Fruit fly (Drosophila melanogaster) whole organism, prepupa: ENCODE measurements around the gene Dph5.

Experiments
- Blimp-1 ChIP-seq: fragments of 200-800 bp; sonication (Bioruptor generic); optimal IDR thresholded peaks from 3 replicates; lab custom pipeline; 2017; ENCODE audit warnings: missing biosample characterization, missing genetic modification characterization, mild to moderate bottlenecking, moderate library complexity, missing genetic modification reagents
- CG11294 ChIP-seq: fragments of 200-800 bp; sonication (Bioruptor generic); IDR thresholded peaks from 2 replicates; pipeline ENCODE4 v1.3.6; 2022; ENCODE audit warnings: missing biosample characterization, missing genetic modification characterization
- CG11762 ChIP-seq: fragments of 200-800 bp; sonication (Bioruptor generic); optimal IDR thresholded peaks from 3 replicates; lab custom pipeline; 2016; ENCODE audit warnings: missing biosample characterization, missing genetic modification characterization; ENCODE audit not compliant: insufficient read depth
- CG15336 ChIP-seq: fragments of 200-800 bp; sonication (Bioruptor generic); IDR thresholded peaks from 2 replicates; pipeline ENCODE4 v1.3.6; 2022; ENCODE audit warnings: missing biosample characterization, missing genetic modification characterization
- CG1621 ChIP-seq: fragments of 200-800 bp; sonication (Bioruptor generic); optimal IDR thresholded peaks from 3 replicates; lab custom pipeline; 2018; ENCODE audit warnings: missing biosample characterization, mild to moderate bottlenecking, missing genetic modification characterization
- CG16779 ChIP-seq: fragments of 200-800 bp; sonication (Bioruptor generic); optimal IDR thresholded peaks from 3 replicates; lab custom pipeline; 2017; ENCODE audit warnings: missing biosample characterization, mild to moderate bottlenecking, missing genetic modification characterization
- CG3032 ChIP-seq: fragments of 200-800 bp; optimal IDR thresholded peaks from 2 replicates; lab custom pipeline; 2019; ENCODE audit warnings: missing biosample characterization, mild to moderate bottlenecking, missing genetic modification characterization, moderate library complexity
- CG31627 ChIP-seq: fragments of 200-800 bp; sonication (Bioruptor generic); optimal IDR thresholded peaks from 3 replicates; lab custom pipeline; 2016; ENCODE audit warnings: missing biosample characterization, missing genetic modification characterization
- CG3919 ChIP-seq: fragments of 200-800 bp; sonication (Bioruptor generic); optimal IDR thresholded peaks from 3 replicates; lab custom pipeline; 2016; ENCODE audit warnings: missing biosample characterization, missing genetic modification characterization
- CG6163 ChIP-seq: fragments of 200-800 bp; sonication (Bioruptor generic); IDR thresholded peaks from 3 replicates; pipeline ENCODE4 v1.3.6; 2022; ENCODE audit warnings: missing biosample characterization, missing genetic modification characterization
- CG6276 ChIP-seq: fragments of 200-800 bp; sonication (Bioruptor generic); optimal IDR thresholded peaks from 2 replicates; lab custom pipeline; 2017; ENCODE audit warnings: missing biosample characterization, mild to moderate bottlenecking, missing genetic modification characterization
- CG6792 ChIP-seq: fragments of 200-800 bp; sonication (Bioruptor generic); optimal IDR thresholded peaks from 3 replicates; lab custom pipeline; 2016; ENCODE audit warnings: missing biosample characterization, missing genetic modification characterization
- CG6808 ChIP-seq: fragments of 200-800 bp; sonication (Bioruptor generic); optimal IDR thresholded peaks from 3 replicates; lab custom pipeline; 2017; ENCODE audit warnings: missing biosample characterization, missing genetic modification characterization, mild to moderate bottlenecking, moderate library complexity, missing genetic modification reagents
- CG6854 ChIP-seq: fragments of 200-800 bp; sonication (Bioruptor generic); optimal IDR thresholded peaks from 2 replicates; lab custom pipeline; 2017; ENCODE audit warnings: missing biosample characterization, mild to moderate bottlenecking, missing genetic modification characterization
- CG7368 ChIP-seq: fragments of 200-800 bp; sonication (Bioruptor generic); optimal IDR thresholded peaks from 3 replicates; lab custom pipeline; 2016; ENCODE audit warnings: missing biosample characterization, missing genetic modification characterization
- CG8119 ChIP-seq: fragments of 200-800 bp; sonication (Bioruptor generic); IDR thresholded peaks from 3 replicates; pipeline ENCODE4 v1.3.6; 2022; ENCODE audit warnings: missing biosample characterization, missing genetic modification characterization
- CG8319 ChIP-seq: fragments of 200-800 bp; sonication (Bioruptor generic); optimal IDR thresholded peaks from 3 replicates; lab custom pipeline; 2016; ENCODE audit warnings: missing biosample characterization, missing genetic modification characterization
- CG9139 ChIP-seq: fragments of 200-800 bp; sonication (Bioruptor generic); optimal IDR thresholded peaks from 3 replicates; lab custom pipeline; 2017; ENCODE audit warnings: missing biosample characterization, mild to moderate bottlenecking, missing genetic modification characterization
- Eip75B ChIP-seq: fragments of 200-800 bp; sonication (Bioruptor generic); optimal IDR thresholded peaks from 3 replicates; lab custom pipeline; 2016; ENCODE audit warnings: missing biosample characterization, missing genetic modification characterization
- Eip93F ChIP-seq: fragments of 200-800 bp; sonication (Bioruptor generic); optimal IDR thresholded peaks from 2 replicates; lab custom pipeline; 2016; ENCODE audit warnings: missing biosample characterization, mild to moderate bottlenecking, missing genetic modification characterization
- Ets21C ChIP-seq: fragments of 200-800 bp; sonication (Bioruptor generic); optimal IDR thresholded peaks from 3 replicates; lab custom pipeline; 2016; ENCODE audit warnings: missing biosample characterization, missing genetic modification characterization
- Gug ChIP-seq: fragments of 200-800 bp; sonication (Bioruptor generic); IDR thresholded peaks from 2 replicates; pipeline ENCODE4 v1.3.6; 2022; ENCODE audit warnings: missing biosample characterization, missing genetic modification characterization
- Hr39 ChIP-seq: fragments of 200-800 bp; sonication (Bioruptor generic); optimal IDR thresholded peaks from 2 replicates; lab custom pipeline; 2016; ENCODE audit warnings: missing biosample characterization, missing genetic modification characterization
- Hr4 ChIP-seq: fragments of 200-800 bp; sonication (Bioruptor generic); optimal IDR thresholded peaks from 3 replicates; lab custom pipeline; 2016; ENCODE audit warnings: missing biosample characterization, missing genetic modification characterization
- Met ChIP-seq: fragments of 200-800 bp; sonication (Bioruptor generic); optimal IDR thresholded peaks from 3 replicates; lab custom pipeline; 2016; ENCODE audit warnings: missing biosample characterization, missing genetic modification characterization
- OdsH ChIP-seq: fragments of 200-800 bp; sonication (Bioruptor generic); optimal IDR thresholded peaks from 3 replicates; lab custom pipeline; 2016; ENCODE audit warnings: missing biosample characterization, missing genetic modification characterization
- Smox ChIP-seq: fragments of 200-800 bp; sonication (Bioruptor generic); optimal IDR thresholded peaks from 3 replicates; lab custom pipeline; 2016; ENCODE audit warnings: missing biosample characterization, missing genetic modification characterization
- Sox14 ChIP-seq: fragments of 200-800 bp; sonication (Bioruptor generic); optimal IDR thresholded peaks from 3 replicates; lab custom pipeline; 2016; ENCODE audit warnings: missing biosample characterization, missing genetic modification characterization
- Sox15 ChIP-seq: fragments of 200-800 bp; sonication (Bioruptor generic); optimal IDR thresholded peaks from 3 replicates; lab custom pipeline; 2016; ENCODE audit warnings: missing biosample characterization, missing genetic modification characterization
- achi ChIP-seq: fragments of 200-800 bp; sonication (Bioruptor generic); optimal IDR thresholded peaks from 3 replicates; lab custom pipeline; 2016; ENCODE audit warnings: missing biosample characterization, missing genetic modification characterization
- acj6 ChIP-seq: fragments of 200-800 bp; sonication (Bioruptor generic); optimal IDR thresholded peaks from 3 replicates; lab custom pipeline; 2016; ENCODE audit warnings: missing biosample characterization, missing genetic modification characterization
- cyc ChIP-seq: fragments of 200-800 bp; sonication (Bioruptor generic); optimal IDR thresholded peaks from 3 replicates; lab custom pipeline; 2016; ENCODE audit warnings: missing biosample characterization, missing genetic modification characterization
- dac ChIP-seq: fragments of 200-800 bp; sonication (Bioruptor generic); optimal IDR thresholded peaks from 2 replicates; lab custom pipeline; 2017; ENCODE audit warnings: missing biosample characterization, mild to moderate bottlenecking, missing genetic modification characterization
- dsx ChIP-seq: fragments of 200-800 bp; optimal IDR thresholded peaks from 3 replicates; lab custom pipeline; 2019; ENCODE audit warnings: missing biosample characterization, mild to moderate bottlenecking, missing genetic modification characterization, moderate library complexity; ENCODE audit not compliant: poor library complexity, severe bottlenecking
- esn ChIP-seq: fragments of 200-800 bp; sonication (Bioruptor generic); optimal IDR thresholded peaks from 2 replicates; lab custom pipeline; 2016; ENCODE audit warnings: missing biosample characterization, mild to moderate bottlenecking, missing genetic modification characterization, moderate library complexity
- lz ChIP-seq: fragments of 200-800 bp; sonication (Bioruptor generic); optimal IDR thresholded peaks from 3 replicates; lab custom pipeline; 2016; ENCODE audit warnings: missing biosample characterization, missing genetic modification characterization
- net ChIP-seq: fragments of 200-800 bp; sonication (Bioruptor generic); optimal IDR thresholded peaks from 3 replicates; lab custom pipeline; 2016; ENCODE audit warnings: missing biosample characterization, missing genetic modification characterization
- pdm3 ChIP-seq: fragments of 200-800 bp; sonication (Bioruptor generic); optimal IDR thresholded peaks from 3 replicates; lab custom pipeline; 2016; ENCODE audit warnings: missing biosample characterization, missing genetic modification characterization
- salr ChIP-seq, 2 experiments: fragments of 200-800 bp; sonication (Bioruptor generic); optimal IDR thresholded peaks; 3 replicates each; lab custom pipeline; 2016 to 2018; ENCODE audit warnings: missing biosample characterization in 2 of 2, missing genetic modification characterization in 2 of 2, mild to moderate bottlenecking in 1 of 2
- spab ChIP-seq: fragments of 200-800 bp; sonication (Bioruptor generic); optimal IDR thresholded peaks from 2 replicates; lab custom pipeline; 2017; ENCODE audit warnings: missing biosample characterization, mild to moderate bottlenecking, missing genetic modification characterization, missing genetic modification reagents

Dph5 gene

dm6 chr3R:22626842-22627392 lies 43.9 kb upstream of the Dph5 start (continued):
- TF ChIP-seq CG6276 (GFP tag; lab: Kevin White, UChicago) (peak; percentile 96), Eip75B (peak; percentile 66), CG16779 (tag; lab: Kevin White, UChicago) (peak; percentile 92), CG3032 (tag; lab: Kevin White, UChicago) (peak; percentile 84), dsx (GFP tag; lab: Kevin White, UChicago) (peak; percentile 90), Sox14 (GFP tag; lab: Kevin White, UChicago) (peak; percentile 69), net (GFP tag; lab: Kevin White, UChicago) (peak; percentile 76), cyc (GFP tag; lab: Kevin White, UChicago) (no peak), salr (GFP tag; optimal IDR thresholded peaks at IDR 0.05; lab: Kevin White, UChicago) (peak; percentile 43 to 77), Met (GFP tag; lab: Kevin White, UChicago) (peak; percentile 45), esn (peak; percentile 32), CG6808 (GFP tag; lab: Kevin White, UChicago) (peak; percentile 93), CG6163 (GFP tag; lab: Robert Waterston, UW) (peak; percentile 96), OdsH (GFP tag; lab: Kevin White, UChicago) (peak; percentile 41), CG15336 (peak; percentile 89), CG9139 (GFP tag; lab: Kevin White, UChicago) (peak; percentile 95), CG11294 (peak; percentile 38; the same call in 1 of the 2 replicates), CG7368 (GFP tag; lab: Kevin White, UChicago) (peak; percentile 50), achi (GFP tag; lab: Kevin White, UChicago) (peak; percentile 52), Eip93F (no peak), CG3919 (GFP tag; lab: Kevin White, UChicago) (peak; percentile 62), CG6792 (peak; percentile 44), CG8119 (peak; percentile 90), Hr4 (GFP tag; lab: Kevin White, UChicago) (peak; percentile 49), CG31627 (no peak), Sox15 (GFP tag; lab: Kevin White, UChicago) (no peak), acj6 (GFP tag; lab: Kevin White, UChicago) (peak; percentile 19), pdm3 (GFP tag; lab: Kevin White, UChicago) (peak; percentile 43), Hr39 (GFP tag; lab: Kevin White, UChicago) (no peak), dac (GFP tag; lab: Kevin White, UChicago) (peak; percentile 64), CG8319 (GFP tag; lab: Kevin White, UChicago) (peak; percentile 2), Gug (GFP tag; lab: Robert Waterston, UW) (peak; percentile 71), spab (GFP tag; lab: Kevin White, UChicago) (peak; percentile 84), Ets21C (GFP tag; lab: Kevin White, UChicago) (no peak), CG6854 (GFP tag; lab: Kevin White, UChicago) (peak; percentile 55), lz (GFP tag; lab: Kevin White, UChicago) (no peak), CG11762 (GFP tag; lab: Kevin White, UChicago) (peak; percentile 50), Smox (GFP tag; lab: Kevin White, UChicago) (no peak)

DNA sequence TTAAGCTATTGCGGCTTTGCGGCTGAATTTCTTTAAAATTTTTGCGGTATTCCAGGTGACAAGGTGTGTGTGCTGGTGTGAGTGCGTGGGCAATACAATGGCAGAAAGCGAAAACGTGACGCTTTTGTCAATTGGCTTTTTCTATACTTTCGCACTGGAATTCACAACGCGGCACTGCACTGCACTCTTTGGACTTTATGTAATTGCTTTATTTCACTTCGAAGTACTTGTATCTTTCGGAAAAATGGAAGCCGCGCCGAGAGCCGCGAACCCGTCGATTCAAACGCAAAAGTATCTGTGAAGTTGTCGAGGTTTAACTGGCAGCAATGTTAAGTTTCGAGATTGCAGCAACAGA lies 43.3 kb upstream of the Dph5 start:
- TF ChIP-seq CG1621 (tag; lab: Kevin White, UChicago) (no peak), salr (GFP tag; optimal IDR thresholded peaks at IDR 0.05; lab: Kevin White, UChicago) (no peak), CG6808 (GFP tag; lab: Kevin White, UChicago) (no peak), dsx (GFP tag; lab: Kevin White, UChicago) (no peak), CG3919 (GFP tag; lab: Kevin White, UChicago) (no peak), spab (GFP tag; lab: Kevin White, UChicago) (no peak), esn (no peak), Blimp-1 (GFP tag; lab: Kevin White, UChicago) (no peak), CG6792 (no peak), acj6 (GFP tag; lab: Kevin White, UChicago) (no peak), CG7368 (GFP tag; lab: Kevin White, UChicago) (no peak)
